Fruit fly (Drosophila melanogaster): ENCODE measurements around the gene CG42353.

CG42353 gene

dm6 chrX:16104738-16105426 lies at the start of gene CG42353, which contains the start of gene CG42354 (continued):
- TF ChIP-seq Dbx (GFP tag; IDR thresholded peaks at IDR 0.05) (peak; percentile 94), Hmr (GFP tag; optimal IDR thresholded peaks at IDR 0.05) (peak; percentile 97), z (GFP tag; IDR thresholded peaks at IDR 0.05) (no peak; the same call in 2 of the 3 replicates), CG8089 (GFP tag; optimal IDR thresholded peaks at IDR 0.05) (peak; percentile 90), CG3281 (GFP tag; optimal IDR thresholded peaks at IDR 0.05) (peak; percentile 95), TFAM (GFP tag; optimal IDR thresholded peaks at IDR 0.05) (peak; percentile 82), Dp (GFP tag; optimal IDR thresholded peaks at IDR 0.05) (peak; percentile 21), CG13775 (GFP tag; optimal IDR thresholded peaks at IDR 0.05) (peak; percentile 98), CG12744 (GFP tag; optimal IDR thresholded peaks at IDR 0.05) (peak; percentile 93), hth (optimal IDR thresholded peaks at IDR 0.05) (no peak), sc (optimal IDR thresholded peaks at IDR 0.05) (no peak), sc (GFP tag; optimal IDR thresholded peaks at IDR 0.05) (peak; percentile 96), CG14014 (GFP tag; IDR thresholded peaks at IDR 0.05) (peak; percentile 93), fd96Cb (tag; optimal IDR thresholded peaks at IDR 0.05) (peak; percentile 98), wor (GFP tag; IDR thresholded peaks at IDR 0.05) (peak; percentile 93), CTCF (GFP tag; optimal IDR thresholded peaks at IDR 0.05) (no peak), dmrt99B (tag; optimal IDR thresholded peaks at IDR 0.05) (peak; percentile 96), lola (GFP tag; optimal IDR thresholded peaks at IDR 0.05) (peak in 1 of 3 experiments; percentile 98), cato (GFP tag; optimal IDR thresholded peaks at IDR 0.05; ENCODE audit: borderline replicate concordance) (peak; percentile 94), CG8281 (tag; optimal IDR thresholded peaks at IDR 0.05) (peak; percentile 86), CG13624 (GFP tag; optimal IDR thresholded peaks at IDR 0.05) (peak; percentile 89), CG10267 (tag; optimal IDR thresholded peaks at IDR 0.05) (peak; percentile 94), CG4282 (GFP tag; optimal IDR thresholded peaks at IDR 0.05) (peak; percentile 69), CG33557 (GFP tag; optimal IDR thresholded peaks at IDR 0.05) (peak; percentile 96), CG6254 (GFP tag; optimal IDR thresholded peaks at IDR 0.05) (peak; percentile 93), CG4617 (GFP tag; optimal IDR thresholded peaks at IDR 0.05; ENCODE audit: borderline replicate concordance) (peak; percentile 87), ac (GFP tag; optimal IDR thresholded peaks at IDR 0.05) (peak; percentile 91), Sin3A (optimal IDR thresholded peaks at IDR 0.05) (no peak), CG11247 (GFP tag; IDR thresholded peaks at IDR 0.05) (peak; percentile 88), odd (GFP tag; optimal IDR thresholded peaks at IDR 0.05) (peak; percentile 94), pros (GFP tag; optimal IDR thresholded peaks at IDR 0.05) (peak; percentile 83), ttk (GFP tag; IDR thresholded peaks at IDR 0.05) (peak; percentile 92), chif (GFP tag; optimal IDR thresholded peaks at IDR 0.05) (peak; percentile 94 to 97), Blimp-1 (GFP tag; optimal IDR thresholded peaks at IDR 0.05) (peak; percentile 95), Sry-β (GFP tag; optimal IDR thresholded peaks at IDR 0.05) (peak; percentile 59), ash1 (GFP tag; optimal IDR thresholded peaks at IDR 0.05) (peak; percentile 37), CG13287 (GFP tag; IDR thresholded peaks at IDR 0.05; ENCODE audit: partially characterized antibody) (no peak), CG10321 (GFP tag; IDR thresholded peaks at IDR 0.05) (peak; percentile 70), CG4854 (GFP tag; optimal IDR thresholded peaks at IDR 0.05) (peak; percentile 92), ham (GFP tag; IDR thresholded peaks at IDR 0.05) (peak; percentile 71), Opbp (GFP tag; IDR thresholded peaks at IDR 0.05; ENCODE audit: partially characterized antibody) (peak; percentile 53; the same call in 1 of the 3 replicates), pnt (GFP tag; optimal IDR thresholded peaks at IDR 0.05) (peak; percentile 81), CG6791 (GFP tag; IDR thresholded peaks at IDR 0.05; ENCODE audit: partially characterized antibody) (0 out of 3 replicates have a peak, but pooled peaks have one; percentile 40), ranshi (GFP tag; IDR thresholded peaks at IDR 0.05) (peak; percentile 91), Tbp (GFP tag; optimal IDR thresholded peaks at IDR 0.05) (no peak), fd102C (GFP tag; optimal IDR thresholded peaks at IDR 0.05) (peak; percentile 62), vnd (GFP tag; IDR thresholded peaks at IDR 0.05; ENCODE audit: partially characterized antibody) (0 out of 3 replicates have a peak, but pooled peaks have one; percentile 42), cwo (GFP tag; optimal IDR thresholded peaks at IDR 0.05) (peak; percentile 90), MTF-1 (GFP tag; optimal IDR thresholded peaks at IDR 0.05; ENCODE audit: borderline replicate concordance) (peak; percentile 87)
